Worm (Caenorhabditis elegans) whole organism, L4 larva: Measurements from ENCODE around the gene fbxa-202.
A peak's percentile ranks its signal among the peaks of the same experiment; 100 is the strongest.

ENCODE experiments used
- F44E2.7 ChIP-seq: fragments of 200-800 bp; sonication (Bioruptor generic); IDR thresholded peaks from 2 replicates; pipeline ENCODE4 v2.1.2; 2022; ENCODE audit warnings: missing genetic modification characterization, missing compliant biosample characterization
- F49E8.2 ChIP-seq: sonication (generic microtip); optimal IDR thresholded peaks from 2 replicates; lab custom pipeline; 2016; ENCODE audit warnings: missing compliant biosample characterization, mild to moderate bottlenecking, missing genetic modification characterization, borderline replicate concordance
- Y48G9A.11 ChIP-seq: fragments of 200-800 bp; sonication (Bioruptor generic); IDR thresholded peaks from 2 replicates; pipeline ENCODE4 v1.3.6; 2022; ENCODE audit warnings: missing genetic modification reagents, missing genetic modification characterization, missing compliant biosample characterization
- ZK546.5 ChIP-seq, 2 experiments: sonication (generic microtip); optimal IDR thresholded peaks; 2 replicates each; lab custom pipeline; 2017; ENCODE audit warnings: missing biosample characterization in 2 of 2, missing genetic modification characterization in 2 of 2
- aha-1 ChIP-seq: fragments of 150-350 bp; peaks from one replicate; lab custom pipeline; 2014; ENCODE audit warnings: missing biosample characterization, missing genetic modification characterization
- ama-1 ChIP-seq: fragments of 150-350 bp; optimal IDR thresholded peaks from 2 replicates; lab custom pipeline; 2014; ENCODE audit warnings: inconsistent platforms, mixed read lengths
- ceh-20 ChIP-seq: fragments of 200-800 bp; sonication (Bioruptor generic); IDR thresholded peaks from 2 replicates; pipeline ENCODE4 v1.3.6; 2022; ENCODE audit warnings: missing genetic modification reagents, missing genetic modification characterization, missing compliant biosample characterization
- ceh-28 ChIP-seq: fragments of 150-350 bp; optimal IDR thresholded peaks from 2 replicates; lab custom pipeline; 2014; ENCODE audit warnings: missing biosample characterization, missing genetic modification reagents, missing genetic modification characterization
- ceh-62 ChIP-seq: sonication (generic microtip); optimal IDR thresholded peaks from 2 replicates; lab custom pipeline; 2017; ENCODE audit warnings: missing biosample characterization, missing genetic modification characterization
- ces-1 ChIP-seq: fragments of 150-350 bp; sonication (generic microtip); optimal IDR thresholded peaks from 4 replicates; lab custom pipeline; 2014; ENCODE audit warnings: missing biosample characterization, missing genetic modification reagents, missing genetic modification characterization
- ctbp-1 ChIP-seq: fragments of 200-800 bp; sonication (Bioruptor generic); IDR thresholded peaks from 2 replicates; pipeline ENCODE4 v1.3.6; 2022; ENCODE audit warnings: missing genetic modification reagents, missing genetic modification characterization, missing compliant biosample characterization
- daf-16 ChIP-seq, 3 experiments: sonication (generic microtip); optimal IDR thresholded peaks; 2 replicates each; lab custom pipeline; 2016 to 2017; ENCODE audit warnings: missing genetic modification characterization in 3 of 3, missing genetic modification reagents in 3 of 3, mild to moderate bottlenecking in 2 of 3, missing compliant biosample characterization in 2 of 3, missing biosample characterization in 1 of 3, moderate library complexity in 1 of 3
- daf-8 ChIP-seq: fragments of 200-800 bp; sonication (Bioruptor generic); IDR thresholded peaks from 2 replicates; pipeline ENCODE4 v1.3.6; 2022; ENCODE audit warnings: missing genetic modification characterization, missing compliant biosample characterization
- dmd-6 ChIP-seq: fragments of 200-800 bp; sonication (Bioruptor generic); IDR thresholded peaks from 2 replicates; pipeline ENCODE4 v1.3.6; 2022; ENCODE audit warnings: missing genetic modification reagents, missing genetic modification characterization, missing compliant biosample characterization
- egl-27 ChIP-seq: sonication (generic microtip); optimal IDR thresholded peaks from 3 replicates; lab custom pipeline; 2017; ENCODE audit warnings: missing biosample characterization, missing genetic modification reagents, missing genetic modification characterization
- hif-1 ChIP-seq, 2 experiments: sonication (generic microtip); optimal IDR thresholded peaks; 2 replicates each; lab custom pipeline; 2016 to 2017; ENCODE audit warnings: missing compliant biosample characterization in 2 of 2, missing genetic modification characterization in 2 of 2, missing genetic modification reagents in 2 of 2, missing genotype in 2 of 2, mild to moderate bottlenecking in 1 of 2
- lin-13 ChIP-seq: fragments of 150-350 bp; optimal IDR thresholded peaks from 2 replicates; lab custom pipeline; 2014; ENCODE audit warnings: missing biosample characterization, missing genetic modification reagents, missing genetic modification characterization
- lin-15B ChIP-seq: fragments of 150-350 bp; sonication (generic microtip); optimal IDR thresholded peaks from 3 replicates; lab custom pipeline; 2014; ENCODE audit warnings: missing biosample characterization, missing genetic modification characterization
- lin-29 ChIP-seq: fragments of 200-800 bp; sonication (Bioruptor generic); IDR thresholded peaks from 2 replicates; pipeline ENCODE4 v1.3.6; 2022; ENCODE audit warnings: missing genetic modification reagents, missing genetic modification characterization, missing compliant biosample characterization
- lin-38 ChIP-seq: fragments of 200-800 bp; sonication (Bioruptor generic); IDR thresholded peaks from 2 replicates; pipeline ENCODE4 v1.3.6; 2022; ENCODE audit warnings: missing genetic modification reagents, missing genetic modification characterization, missing compliant biosample characterization
- madf-5 ChIP-seq, 2 experiments: fragments of 200-800 bp; sonication (Bioruptor generic); IDR thresholded peaks; 2 replicates each; pipeline ENCODE4 v1.3.6; 2022; ENCODE audit warnings: missing compliant biosample characterization in 2 of 2, missing genetic modification characterization in 2 of 2
- mdl-1 ChIP-seq, 2 experiments: fragments of 150-350 bp in 1 of 2; sonication (generic microtip) in 1 of 2; optimal IDR thresholded peaks; 2 replicates each; lab custom pipeline; 2014 to 2017; ENCODE audit warnings: missing biosample characterization in 2 of 2, missing genetic modification characterization in 2 of 2
- mes-2 ChIP-seq: sonication (generic microtip); optimal IDR thresholded peaks from 2 replicates; lab custom pipeline; 2016; ENCODE audit warnings: missing genotype, mild to moderate bottlenecking, missing genetic modification characterization, missing compliant biosample characterization; ENCODE audit not compliant: poor library complexity, severe bottlenecking
- nhr-111 ChIP-seq: fragments of 200-800 bp; sonication (Bioruptor generic); optimal IDR thresholded peaks from 2 replicates; lab custom pipeline; 2018; ENCODE audit warnings: mild to moderate bottlenecking, missing genetic modification characterization, missing compliant biosample characterization
- nhr-25 ChIP-seq: sonication (generic microtip); optimal IDR thresholded peaks from 2 replicates; lab custom pipeline; 2017; ENCODE audit warnings: missing genetic modification characterization, mild to moderate bottlenecking, missing compliant biosample characterization, antibody characterized with exemption, moderate library complexity, borderline replicate concordance; ENCODE audit not compliant: insufficient read depth
- nhr-28 ChIP-seq: fragments of 150-350 bp; optimal IDR thresholded peaks from 2 replicates; lab custom pipeline; 2014; ENCODE audit warnings: missing biosample characterization, missing genetic modification characterization
- nhr-42 ChIP-seq: fragments of 200-800 bp; sonication (Bioruptor generic); IDR thresholded peaks from 2 replicates; pipeline ENCODE4 v1.3.6; 2022; ENCODE audit warnings: missing genetic modification characterization, missing compliant biosample characterization
- nhr-48 ChIP-seq: sonication (generic microtip); optimal IDR thresholded peaks from 2 replicates; lab custom pipeline; 2016; ENCODE audit warnings: mild to moderate bottlenecking, missing genetic modification characterization, missing compliant biosample characterization
- nhr-77 ChIP-seq: fragments of 150-350 bp; optimal IDR thresholded peaks from 2 replicates; lab custom pipeline; 2014; ENCODE audit warnings: missing biosample characterization, missing genetic modification characterization
- pha-4 ChIP-seq, 2 experiments: fragments of 150-350 bp in 1 of 2; fragments of 200-800 bp in 1 of 2; sonication (Bioruptor generic) in 1 of 2; IDR thresholded peaks in 1 of 2; optimal IDR thresholded peaks in 1 of 2; 2 replicates each; pipeline versions ENCODE4 v1.3.6 to Lab custom; 2014 to 2022; ENCODE audit warnings: missing genetic modification characterization in 2 of 2, missing genetic modification reagents in 2 of 2, missing biosample characterization in 1 of 2, missing compliant biosample characterization in 1 of 2
- pqm-1 ChIP-seq: sonication (generic microtip); optimal IDR thresholded peaks from 2 replicates; lab custom pipeline; 2017; ENCODE audit warnings: missing biosample characterization, missing genetic modification characterization
- saeg-2 ChIP-seq: fragments of 200-800 bp; sonication (Bioruptor generic); IDR thresholded peaks from 2 replicates; pipeline ENCODE4 v1.3.6; 2022; ENCODE audit warnings: missing genetic modification reagents, missing genetic modification characterization, missing compliant biosample characterization
- spr-1 ChIP-seq: sonication (generic microtip); optimal IDR thresholded peaks from 2 replicates; lab custom pipeline; 2016; ENCODE audit warnings: mild to moderate bottlenecking, missing genetic modification characterization, missing compliant biosample characterization
- tag-97 ChIP-seq: fragments of 200-800 bp; sonication (Bioruptor generic); IDR thresholded peaks from 2 replicates; pipeline ENCODE4 v1.3.6; 2022; ENCODE audit warnings: missing genetic modification characterization, missing compliant biosample characterization
- unc-62 ChIP-seq, 3 experiments: fragments of 150-350 bp in 1 of 3; sonication (generic microtip); optimal IDR thresholded peaks in 2 of 3; peaks in 1 of 3; 1 replicate in 1 of 3; 2 replicates in 2 of 3; lab custom pipeline; 2014 to 2017; ENCODE audit warnings: missing biosample characterization in 3 of 3, missing genetic modification characterization in 3 of 3, missing genetic modification reagents in 3 of 3, missing genotype in 1 of 3
- zip-2 ChIP-seq: fragments of 150-350 bp; optimal IDR thresholded peaks from 2 replicates; lab custom pipeline; 2014; ENCODE audit warnings: missing biosample characterization, missing genetic modification characterization

The fbxa-202 gene

ce11 chrV:6357236-6357635 is 30.2 kb downstream of the fbxa-202 start (continued):
- TF ChIP-seq nhr-25 (no peak), pha-4 (GFP tag; IDR thresholded peaks at IDR 0.05; lab: Robert Waterston, UW) (no peak), pha-4 (tag; optimal IDR thresholded peaks at IDR 0.05; lab: Kevin White, UChicago) (peak; percentile 18), lin-29 (GFP tag; lab: Robert Waterston, UW) (0 out of 2 replicates have a peak, but pooled peaks have one; percentile 50)
- TF ChIP-seq, all 104 proteins: peak for 7

- TF ChIP-seq madf-5 (GFP tag; IDR thresholded peaks at IDR 0.05; lab: Robert Waterston, UW) (no peak), ceh-28 (tag; lab: Kevin White, UChicago) (no peak), lin-29 (GFP tag; lab: Robert Waterston, UW) (no peak), tag-97 (GFP tag; lab: Robert Waterston, UW) (no peak), unc-62 (GFP tag; optimal IDR thresholded peaks at IDR 0.05 in 1 of 2; lab: Kevin White, UChicago) (peak in 1 of 2 experiments; percentile 20), unc-62 (tag; optimal IDR thresholded peaks at IDR 0.05; lab: Kevin White, UChicago) (no peak), ama-1 (lab: Kevin White, UChicago) (no peak), lin-13 (GFP tag; lab: Kevin White, UChicago) (no peak), dmd-6 (GFP tag; lab: Robert Waterston, UW) (no peak), daf-8 (GFP tag; lab: Robert Waterston, UW) (no peak), pha-4 (GFP tag; IDR thresholded peaks at IDR 0.05; lab: Robert Waterston, UW) (0 out of 2 replicates have a peak, but pooled peaks have one; percentile 33), pha-4 (tag; optimal IDR thresholded peaks at IDR 0.05; lab: Kevin White, UChicago) (no peak), pqm-1 (no peak), ceh-62 (no peak), lin-15B (tag; lab: Kevin White, UChicago) (no peak), ctbp-1 (GFP tag; lab: Robert Waterston, UW) (no peak), ceh-20 (GFP tag; lab: Robert Waterston, UW) (no peak), nhr-42 (0 out of 2 replicates have a peak, but pooled peaks have one; percentile 9), nhr-77 (tag; lab: Kevin White, UChicago) (no peak), nhr-28 (tag; lab: Kevin White, UChicago) (no peak), zip-2 (no peak), ZK546.5 (tag; optimal IDR thresholded peaks at IDR 0.05; lab: Kevin White, UChicago) (no peak), nhr-48 (tag; lab: Kevin White, UChicago) (no peak), nhr-111 (GFP tag; lab: Kevin White, UChicago) (no peak)
These were observed 31.6 kb downstream of the fbxa-202 start for ce11 chrV:6358709-6359108.

- TF ChIP-seq lin-38 (GFP tag; lab: Robert Waterston, UW) (no peak), ces-1 (GFP tag; lab: Kevin White, UChicago) (no peak), F44E2.7 (GFP tag; lab: Robert Waterston, UW) (no peak), saeg-2 (GFP tag; lab: Robert Waterston, UW) (no peak), Y48G9A.11 (GFP tag; lab: Robert Waterston, UW) (no peak), pha-4 (GFP tag; IDR thresholded peaks at IDR 0.05; lab: Robert Waterston, UW) (peak; percentile 73), pha-4 (tag; optimal IDR thresholded peaks at IDR 0.05; lab: Kevin White, UChicago) (no peak), F49E8.2 (tag; lab: Kevin White, UChicago) (no peak)
- TF ChIP-seq, all 104 proteins: peak for 1
These were observed 32.4 kb downstream of the fbxa-202 start for ce11 chrV:6359522-6359921.

- TF ChIP-seq unc-62 (GFP tag; optimal IDR thresholded peaks at IDR 0.05 in 1 of 2; lab: Kevin White, UChicago) = peak in 1 of 2 experiments; percentile 90
- TF ChIP-seq unc-62 (tag; optimal IDR thresholded peaks at IDR 0.05; lab: Kevin White, UChicago) = no peak
- TF ChIP-seq tag-97 (GFP tag; lab: Robert Waterston, UW) = no peak
- no peak for TF ChIP-seq mes-2 (tag; lab: Kevin White, UChicago)
- TF ChIP-seq spr-1 (tag; lab: Kevin White, UChicago) = no peak
These were observed 34.6 kb downstream of the fbxa-202 start for ce11 chrV:6361688-6362087.

- TF ChIP-seq unc-62 (GFP tag; optimal IDR thresholded peaks at IDR 0.05 in 1 of 2; lab: Kevin White, UChicago) (no peak), unc-62 (tag; optimal IDR thresholded peaks at IDR 0.05; lab: Kevin White, UChicago) (no peak), daf-16 (GFP tag; optimal IDR thresholded peaks at IDR 0.05; lab: Kevin White, UChicago) (no peak), daf-16 (tag; optimal IDR thresholded peaks at IDR 0.05; lab: Kevin White, UChicago) (peak; percentile 6), dmd-6 (GFP tag; lab: Robert Waterston, UW) (peak; percentile 20; the same call in 1 of the 2 replicates), hif-1 (tag; optimal IDR thresholded peaks at IDR 0.05; lab: Kevin White, UChicago) (no peak), mdl-1 (tag; optimal IDR thresholded peaks at IDR 0.05; lab: Kevin White, UChicago) (no peak), nhr-28 (tag; lab: Kevin White, UChicago) (peak; percentile 54), egl-27 (tag; lab: Kevin White, UChicago) (no peak), aha-1 (tag; lab: Kevin White, UChicago) (no peak), pqm-1 (peak; percentile 53)
- TF ChIP-seq, all 104 proteins: peak for 4
These were observed 37.7 kb downstream of the fbxa-202 start for ce11 chrV:6364806-6365205.
